Worm (Caenorhabditis elegans): Measurements from ENCODE around the gene tcl-2.

- no peak for TF ChIP-seq snpc-4 (tag; optimal IDR thresholded peaks at IDR 0.05)
- no peak for TF ChIP-seq unc-62 (GFP tag; optimal IDR thresholded peaks at IDR 0.05)
- no peak for TF ChIP-seq nhr-12 (tag; optimal IDR thresholded peaks at IDR 0.05)
- no peak for TF ChIP-seq pha-4 (tag; optimal IDR thresholded peaks at IDR 0.05)
- no peak for TF ChIP-seq unc-39 (tag; optimal IDR thresholded peaks at IDR 0.05)
- no peak for TF ChIP-seq ztf-11 (tag; optimal IDR thresholded peaks at IDR 0.05)
- TF ChIP-seq ceh-83 (GFP tag; optimal IDR thresholded peaks at IDR 0.05): no peak
- TF ChIP-seq mab-5 (tag; optimal IDR thresholded peaks at IDR 0.05): no peak
- TF ChIP-seq flh-1 (GFP tag; optimal IDR thresholded peaks at IDR 0.05): no peak
- no peak for TF ChIP-seq ceh-39 (tag; optimal IDR thresholded peaks at IDR 0.05)
Measured at ce11 chrIV:130150-130549, 48.7 kb upstream of the tcl-2 start.

Measured in whole organism, mixed stage, embryonic.